Fruit fly (Drosophila melanogaster) whole organism, embryonic: ENCODE measurements around the gene RSG7.

Experiments used
- Asciz ChIP-seq: fragments of 200-800 bp; sonication (Bioruptor generic); optimal IDR thresholded peaks from 2 replicates; lab custom pipeline; 2017; ENCODE audit warnings: missing biosample characterization, mild to moderate bottlenecking, missing genetic modification characterization, missing genetic modification reagents
- Atf-2 ChIP-seq: fragments of 200-800 bp; sonication (Bioruptor generic); optimal IDR thresholded peaks from 2 replicates; lab custom pipeline; 2016; ENCODE audit warnings: missing biosample characterization, missing genetic modification characterization
- Awh ChIP-seq: fragments of 200-800 bp; sonication (Bioruptor generic); IDR thresholded peaks from 2 replicates; pipeline ENCODE4, ENCODE4 v1.3.6; 2022; ENCODE audit warnings: missing biosample characterization, missing genetic modification characterization
- CG10366 ChIP-seq: fragments of 200-800 bp; sonication (Bioruptor generic); IDR thresholded peaks from 2 replicates; pipeline ENCODE4 v1.3.6; 2022; ENCODE audit warnings: missing biosample characterization, missing genetic modification characterization
- CG10979 ChIP-seq: fragments of 200-800 bp; sonication (Bioruptor generic); optimal IDR thresholded peaks from 2 replicates; lab custom pipeline; 2018; ENCODE audit warnings: missing biosample characterization, mild to moderate bottlenecking, missing genetic modification characterization, moderate library complexity
- CG11695 ChIP-seq: fragments of 200-800 bp; sonication (Bioruptor generic); IDR thresholded peaks from 3 replicates; pipeline ENCODE4 v1.3.6; 2022; ENCODE audit warnings: missing biosample characterization, missing genetic modification characterization
- CG12391 ChIP-seq: fragments of 200-800 bp; sonication (Bioruptor generic); optimal IDR thresholded peaks from 3 replicates; lab custom pipeline; 2018; ENCODE audit warnings: missing biosample characterization, mild to moderate bottlenecking, missing genetic modification characterization, moderate library complexity
- CG12659 ChIP-seq: fragments of 200-800 bp; sonication (Bioruptor generic); optimal IDR thresholded peaks from 3 replicates; lab custom pipeline; 2017; ENCODE audit warnings: mild to moderate bottlenecking, missing biosample characterization, missing genetic modification reagents, missing genetic modification characterization
- CG13424 ChIP-seq: fragments of 200-800 bp; sonication (Bioruptor generic); optimal IDR thresholded peaks from 2 replicates; lab custom pipeline; 2019; ENCODE audit warnings: missing biosample characterization, mild to moderate bottlenecking, missing genetic modification characterization, moderate library complexity
- CG14710 ChIP-seq: fragments of 200-800 bp; sonication (Bioruptor generic); optimal IDR thresholded peaks from 3 replicates; lab custom pipeline; 2019; ENCODE audit warnings: missing biosample characterization, mild to moderate bottlenecking, missing genetic modification characterization, moderate library complexity
- CG1602 ChIP-seq: fragments of 200-800 bp; sonication (Bioruptor generic); optimal IDR thresholded peaks from 3 replicates; lab custom pipeline; 2016; ENCODE audit warnings: missing biosample characterization, missing genetic modification characterization
- CG1603 ChIP-seq: fragments of 200-800 bp; sonication (Bioruptor generic); optimal IDR thresholded peaks from 2 replicates; lab custom pipeline; 2019; ENCODE audit warnings: missing biosample characterization, mild to moderate bottlenecking, missing genetic modification characterization, moderate library complexity
- CG17361 ChIP-seq: fragments of 200-800 bp; sonication (Bioruptor generic); IDR thresholded peaks from 3 replicates; pipeline ENCODE4 v1.3.6; 2022; ENCODE audit warnings: missing biosample characterization, missing genetic modification characterization
- CG18262 ChIP-seq: fragments of 200-800 bp; optimal IDR thresholded peaks from 3 replicates; lab custom pipeline; 2019; ENCODE audit warnings: missing biosample characterization, mild to moderate bottlenecking, missing genetic modification characterization, moderate library complexity
- CG2120 ChIP-seq: fragments of 200-800 bp; sonication (Bioruptor generic); optimal IDR thresholded peaks from 3 replicates; lab custom pipeline; 2016; ENCODE audit warnings: missing biosample characterization, missing genetic modification characterization
- CG2712 ChIP-seq: fragments of 200-800 bp; optimal IDR thresholded peaks from 3 replicates; lab custom pipeline; 2019; ENCODE audit warnings: missing biosample characterization, mild to moderate bottlenecking, missing genetic modification characterization, moderate library complexity
- CG32767 ChIP-seq: fragments of 200-800 bp; sonication (Bioruptor generic); IDR thresholded peaks from 2 replicates; pipeline ENCODE4 v1.3.6; 2022; ENCODE audit warnings: missing biosample characterization, missing genetic modification characterization
- CG4424 ChIP-seq: fragments of 200-800 bp; sonication (Bioruptor generic); optimal IDR thresholded peaks from 3 replicates; lab custom pipeline; 2016; ENCODE audit warnings: missing biosample characterization, missing genetic modification characterization
- CG7357 ChIP-seq: fragments of 200-800 bp; sonication (Bioruptor generic); IDR thresholded peaks from 3 replicates; pipeline ENCODE4 v1.3.6; 2022; ENCODE audit warnings: missing biosample characterization, missing genetic modification characterization
- CG7839 ChIP-seq: fragments of 200-800 bp; sonication (Bioruptor generic); optimal IDR thresholded peaks from 3 replicates; lab custom pipeline; 2018; ENCODE audit warnings: missing biosample characterization, mild to moderate bottlenecking, missing genetic modification characterization, moderate library complexity
- CG9437 ChIP-seq: fragments of 200-800 bp; sonication (Bioruptor generic); optimal IDR thresholded peaks from 2 replicates; lab custom pipeline; 2018; ENCODE audit warnings: missing biosample characterization, mild to moderate bottlenecking, missing genetic modification characterization
- CG9727 ChIP-seq: fragments of 200-800 bp; sonication (Bioruptor generic); optimal IDR thresholded peaks from 3 replicates; lab custom pipeline; 2017; ENCODE audit warnings: missing biosample characterization, mild to moderate bottlenecking, missing genetic modification characterization
- Dek ChIP-seq: fragments of 200-800 bp; sonication (Bioruptor generic); optimal IDR thresholded peaks from 3 replicates; lab custom pipeline; 2019; ENCODE audit warnings: missing biosample characterization, mild to moderate bottlenecking, missing genetic modification characterization, moderate library complexity
- Hr3 ChIP-seq: fragments of 200-800 bp; sonication (Bioruptor generic); optimal IDR thresholded peaks from 3 replicates; lab custom pipeline; 2016; ENCODE audit warnings: missing biosample characterization, missing genetic modification characterization
- Hr51 ChIP-seq, 2 experiments: fragments of 200-800 bp; sonication (Bioruptor generic); optimal IDR thresholded peaks; 2 replicates in 1 of 2; 3 replicates in 1 of 2; lab custom pipeline; 2016 to 2018; ENCODE audit warnings: missing biosample characterization in 2 of 2, missing genetic modification characterization in 2 of 2, mild to moderate bottlenecking in 1 of 2, moderate library complexity in 1 of 2
- Nf-YC ChIP-seq: fragments of 200-800 bp; optimal IDR thresholded peaks from 3 replicates; lab custom pipeline; 2019; ENCODE audit warnings: missing biosample characterization, mild to moderate bottlenecking, missing genetic modification characterization, moderate library complexity
- Oli ChIP-seq: fragments of 200-800 bp; sonication (Bioruptor generic); optimal IDR thresholded peaks from 2 replicates; lab custom pipeline; 2018; ENCODE audit warnings: missing biosample characterization, mild to moderate bottlenecking, missing genetic modification characterization, moderate library complexity
- Ptx1 ChIP-seq: fragments of 200-800 bp; sonication (Bioruptor generic); IDR thresholded peaks from 2 replicates; pipeline ENCODE4 v1.3.6; 2022; ENCODE audit warnings: missing biosample characterization, missing genetic modification characterization
- Sox102F ChIP-seq: fragments of 200-800 bp; sonication (Bioruptor generic); optimal IDR thresholded peaks from 2 replicates; lab custom pipeline; 2018; ENCODE audit warnings: missing biosample characterization, mild to moderate bottlenecking, missing genetic modification characterization, moderate library complexity
- Ssrp ChIP-seq: fragments of 200-800 bp; sonication (Bioruptor generic); optimal IDR thresholded peaks from 2 replicates; lab custom pipeline; 2018; ENCODE audit warnings: missing biosample characterization, mild to moderate bottlenecking, missing genetic modification characterization, moderate library complexity
- br ChIP-seq: fragments of >200 bp; optimal IDR thresholded peaks from 2 replicates; lab custom pipeline; 2017
- cas ChIP-seq: fragments of 200-800 bp; sonication (Bioruptor generic); IDR thresholded peaks from 2 replicates; pipeline ENCODE4 v1.3.6; 2022; ENCODE audit warnings: missing biosample characterization, missing genetic modification characterization
- corto ChIP-seq: fragments of 200-800 bp; sonication (Bioruptor generic); optimal IDR thresholded peaks from 2 replicates; lab custom pipeline; 2016; ENCODE audit warnings: missing biosample characterization, mild to moderate bottlenecking, missing genetic modification characterization, moderate library complexity
- dmrt99B ChIP-seq: fragments of 200-800 bp; sonication (Bioruptor generic); optimal IDR thresholded peaks from 2 replicates; lab custom pipeline; 2018; ENCODE audit warnings: missing biosample characterization, mild to moderate bottlenecking, missing genetic modification characterization, moderate library complexity
- eyg ChIP-seq: fragments of 200-800 bp; sonication (Bioruptor generic); optimal IDR thresholded peaks from 3 replicates; lab custom pipeline; 2016; ENCODE audit warnings: missing biosample characterization, missing genetic modification characterization
- fd96Cb ChIP-seq: fragments of 200-800 bp; sonication (Bioruptor generic); optimal IDR thresholded peaks from 2 replicates; lab custom pipeline; 2018; ENCODE audit warnings: missing biosample characterization, mild to moderate bottlenecking, missing genetic modification characterization, moderate library complexity
- h ChIP-seq: fragments of >200 bp; optimal IDR thresholded peaks from 2 replicates; lab custom pipeline; 2017
- hkb ChIP-seq, 2 experiments: fragments of 200-800 bp in 1 of 2; fragments of >200 bp in 1 of 2; sonication (Bioruptor generic) in 1 of 2; IDR thresholded peaks in 1 of 2; optimal IDR thresholded peaks in 1 of 2; 2 replicates each; pipeline versions ENCODE4 v1.3.6 to Lab custom; 2017 to 2022; ENCODE audit warnings: missing biosample characterization in 1 of 2, missing genetic modification characterization in 1 of 2
- ind ChIP-seq: fragments of 200-800 bp; sonication (Bioruptor generic); optimal IDR thresholded peaks from 3 replicates; lab custom pipeline; 2016; ENCODE audit warnings: missing biosample characterization, missing genetic modification characterization
- kay ChIP-seq: fragments of 200-800 bp; sonication (Bioruptor generic); optimal IDR thresholded peaks from 2 replicates; lab custom pipeline; 2016; ENCODE audit warnings: missing biosample characterization, missing genetic modification characterization
- nau ChIP-seq: fragments of 200-800 bp; sonication (Bioruptor generic); optimal IDR thresholded peaks from 3 replicates; lab custom pipeline; 2017; ENCODE audit warnings: missing biosample characterization, mild to moderate bottlenecking, missing genetic modification characterization, missing genetic modification reagents
- phol ChIP-seq: fragments of 200-800 bp; sonication (Bioruptor generic); optimal IDR thresholded peaks from 3 replicates; lab custom pipeline; 2018; ENCODE audit warnings: missing biosample characterization, mild to moderate bottlenecking, missing genetic modification characterization, moderate library complexity
- prd ChIP-seq, 3 experiments: fragments of >200 bp in 2 of 3; fragments of 200-800 bp in 1 of 3; sonication (Bioruptor generic) in 1 of 3; optimal IDR thresholded peaks in 2 of 3; IDR thresholded peaks in 1 of 3; 2 replicates in 2 of 3; 3 replicates in 1 of 3; pipeline versions ENCODE4 v1.3.6 to Lab custom; 2017 to 2022; ENCODE audit warnings: missing biosample characterization in 1 of 3, missing genetic modification characterization in 1 of 3
- row ChIP-seq: fragments of 200-800 bp; sonication (Bioruptor generic); IDR thresholded peaks from 3 replicates; pipeline ENCODE4 v1.3.6; 2022; ENCODE audit warnings: missing biosample characterization, missing genetic modification characterization
- stc ChIP-seq: fragments of 200-800 bp; sonication (Bioruptor generic); IDR thresholded peaks from 2 replicates; pipeline ENCODE4 v1.3.6; 2022; ENCODE audit warnings: missing biosample characterization, missing genetic modification characterization
- tap ChIP-seq: fragments of 200-800 bp; optimal IDR thresholded peaks from 3 replicates; lab custom pipeline; 2019; ENCODE audit warnings: missing biosample characterization, mild to moderate bottlenecking, missing genetic modification characterization, moderate library complexity
- unpg ChIP-seq: fragments of 200-800 bp; sonication (Bioruptor generic); optimal IDR thresholded peaks from 3 replicates; lab custom pipeline; 2018; ENCODE audit warnings: missing biosample characterization, mild to moderate bottlenecking, missing genetic modification characterization, moderate library complexity

Gene RSG7

dm6 chrX:16814351-16814750, 29.9 kb downstream of the RSG7 start (continued):
- peak; percentile 46 for TF ChIP-seq dmrt99B (tag; lab: Kevin White, UChicago)

DNA sequence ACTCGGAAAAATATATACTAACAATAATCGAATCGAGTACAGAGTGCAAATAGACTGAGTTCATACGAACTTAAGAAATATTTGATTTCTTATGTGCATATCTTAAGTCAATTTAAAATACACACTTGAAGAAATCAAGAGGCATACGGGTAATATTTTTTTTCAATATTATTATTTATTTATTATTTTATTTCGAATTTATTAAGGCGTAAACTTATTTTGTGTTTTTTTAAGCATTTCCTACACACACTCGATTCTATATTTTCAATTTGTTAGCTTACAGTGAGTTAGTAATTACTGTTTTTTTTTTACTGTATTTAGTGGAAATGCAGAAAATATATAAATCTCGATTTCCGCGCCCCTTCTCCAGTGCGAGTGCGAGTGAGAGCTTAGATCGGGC, 31.0 kb downstream of the RSG7 start:
- TF ChIP-seq unpg (GFP tag; lab: Kevin White, UChicago) (peak; percentile 32), row (GFP tag; lab: Robert Waterston, UW) (peak; percentile 52), CG12659 (peak; percentile 24), eyg (no peak), Atf-2 (no peak), kay (no peak), Dek (tag; lab: Kevin White, UChicago) (no peak), CG11695 (GFP tag; lab: Robert Waterston, UW) (peak; percentile 50; the same call in 1 of the 3 replicates), CG7357 (GFP tag; lab: Robert Waterston, UW) (no peak), CG17361 (peak; percentile 48; the same call in 2 of the 3 replicates), corto (GFP tag; lab: Kevin White, UChicago) (no peak), Hr3 (peak; percentile 17), CG18262 (tag; lab: Kevin White, UChicago) (peak; percentile 37), stc (GFP tag; lab: Robert Waterston, UW) (no peak), CG2120 (GFP tag; lab: Kevin White, UChicago) (no peak), Asciz (peak; percentile 3), CG12391 (tag; lab: Kevin White, UChicago) (peak; percentile 43), CG7839 (tag; lab: Kevin White, UChicago) (peak; percentile 27), CG32767 (GFP tag; lab: Robert Waterston, UW) (no peak), tap (tag; lab: Kevin White, UChicago) (peak; percentile 4), hkb (optimal IDR thresholded peaks at IDR 0.05; lab: Kevin White, UChicago) (no peak), hkb (GFP tag; IDR thresholded peaks at IDR 0.05; lab: Robert Waterston, UW) (peak; percentile 32; the same call in 1 of the 2 replicates), h (lab: Kevin White, UChicago) (no peak), CG10979 (tag; lab: Kevin White, UChicago) (peak; percentile 34), Ssrp (tag; lab: Kevin White, UChicago) (peak; percentile 9), ind (peak; percentile 5), CG2712 (peak; percentile 45), br (no peak), Ptx1 (GFP tag; lab: Robert Waterston, UW) (peak; percentile 53), dmrt99B (tag; lab: Kevin White, UChicago) (peak; percentile 55), CG1603 (tag; lab: Kevin White, UChicago) (no peak), nau (GFP tag; lab: Kevin White, UChicago) (no peak), CG9727 (GFP tag; lab: Kevin White, UChicago) (peak; percentile 11), prd (optimal IDR thresholded peaks at IDR 0.05; lab: Kevin White, UChicago) (no peak), prd (GFP tag; IDR thresholded peaks at IDR 0.05; lab: Robert Waterston, UW) (0 out of 3 replicates have a peak, but pooled peaks have one; percentile 33), CG9437 (GFP tag; lab: Kevin White, UChicago) (peak; percentile 7), CG14710 (tag; lab: Kevin White, UChicago) (peak; percentile 13), CG10366 (peak; percentile 10; the same call in 1 of the 2 replicates), CG1602 (peak; percentile 6), fd96Cb (tag; lab: Kevin White, UChicago) (peak; percentile 36), Nf-YC (tag; lab: Kevin White, UChicago) (peak; percentile 8), cas (no peak), Hr51 (GFP tag; optimal IDR thresholded peaks at IDR 0.05; lab: Kevin White, UChicago) (peak in 1 of 2 experiments; percentile 66), CG4424 (GFP tag; lab: Kevin White, UChicago) (peak; percentile 4), Awh (GFP tag; lab: Robert Waterston, UW) (0 out of 2 replicates have a peak, but pooled peaks have one; percentile 15), CG13424 (tag; lab: Kevin White, UChicago) (peak; percentile 36), Sox102F (GFP tag; lab: Kevin White, UChicago) (peak; percentile 46), phol (tag; lab: Kevin White, UChicago) (peak; percentile 39), Oli (tag; lab: Kevin White, UChicago) (peak; percentile 43)
